Worm (Caenorhabditis elegans): ENCODE results near the gene srx-110.

Gene srx-110

ce11 chrII:3727996-3728395, 18.6 kb downstream of the srx-110 start, which contains the start of gene C46E10.8:
TSS of gene C46E10.8 (minus strand) at chrII:3728096.
- TF ChIP-seq rpc-1 (optimal IDR thresholded peaks at IDR 0.05) (no peak), rpc-1 (tag; optimal IDR thresholded peaks at IDR 0.05) (no peak), Y95B8A.8 (GFP tag; IDR thresholded peaks at IDR 0.05) (no peak), Y53G8AR.9 (GFP tag; conservative IDR thresholded peaks at IDR 0.05) (no peak), K11D2.4 (GFP tag; IDR thresholded peaks at IDR 0.05) (no peak), F33H1.4 (GFP tag; IDR thresholded peaks at IDR 0.05) (no peak), mes-4 (tag; optimal IDR thresholded peaks at IDR 0.05) (no peak), bed-1 (GFP tag; IDR thresholded peaks at IDR 0.05) (no peak), mcd-1 (GFP tag; IDR thresholded peaks at IDR 0.05) (no peak), tlf-1 (GFP tag; optimal IDR thresholded peaks at IDR 0.05) (no peak), snpc-3.4 (tag; optimal IDR thresholded peaks at IDR 0.05) (no peak), Y53F4B.3 (GFP tag; IDR thresholded peaks at IDR 0.05) (no peak), let-607 (tag; optimal IDR thresholded peaks at IDR 0.05) (no peak), chd-7 (tag; optimal IDR thresholded peaks at IDR 0.05) (no peak), ceh-27 (GFP tag; optimal IDR thresholded peaks at IDR 0.05) (no peak), ztf-18 (tag; optimal IDR thresholded peaks at IDR 0.05) (no peak), snpc-4 (GFP tag; optimal IDR thresholded peaks at IDR 0.05) (no peak), snpc-4 (tag; optimal IDR thresholded peaks at IDR 0.05) (no peak)

- TF ChIP-seq F39B2.1 (GFP tag; IDR thresholded peaks at IDR 0.05) = no peak
- TF ChIP-seq ccch-3 (GFP tag; optimal IDR thresholded peaks at IDR 0.05) = no peak
Observed at ce11 chrII:3731723-3732122, 22.4 kb downstream of the srx-110 start, which contains the start of the genes sdz-12 and bath-31. TSS of gene sdz-12 (minus strand) at chrII:3731823. TSS of gene bath-31 (plus strand) at chrII:3731973.

ce11 chrII:3736893-3737375, 27.6 kb downstream of the srx-110 start, which contains the start of gene F12E12.6:
TSS of gene F12E12.6 (minus strand) at chrII:3736943.
- TF ChIP-seq efl-1 (GFP tag; optimal IDR thresholded peaks at IDR 0.05) (peak; percentile 57), hmg-1.2 (GFP tag; IDR thresholded peaks at IDR 0.05) (peak; percentile 33; the same call in 1 of the 2 replicates), dpl-1 (GFP tag; optimal IDR thresholded peaks at IDR 0.05) (peak; percentile 7), madf-6 (GFP tag; IDR thresholded peaks at IDR 0.05) (peak; percentile 58), madf-8 (GFP tag; conservative IDR thresholded peaks at IDR 0.05) (peak; percentile 27; the same call in 1 of the 2 replicates), sea-2 (GFP tag; IDR thresholded peaks at IDR 0.05) (no peak)

ce11 chrII:3739647-3740046, 30.3 kb downstream of the srx-110 start, which contains the start of gene F12E12.2:
TSS of gene F12E12.2 (plus strand) at chrII:3739947.
- no peak for TF ChIP-seq K12H6.12 (tag; optimal IDR thresholded peaks at IDR 0.05)
- no peak for TF ChIP-seq let-526 (GFP tag; IDR thresholded peaks at IDR 0.05)
- TF ChIP-seq ztf-6 (GFP tag; IDR thresholded peaks at IDR 0.05) = no peak
- TF ChIP-seq B0019.2 (GFP tag; conservative IDR thresholded peaks at IDR 0.05) = no peak
- TF ChIP-seq Y67H2A.10 (GFP tag; conservative IDR thresholded peaks at IDR 0.05) = no peak
- TF ChIP-seq bed-2 (GFP tag; IDR thresholded peaks at IDR 0.05) = no peak
- TF ChIP-seq ccch-3 (GFP tag; optimal IDR thresholded peaks at IDR 0.05) = no peak
- TF ChIP-seq rec-8 (tag; optimal IDR thresholded peaks at IDR 0.05) = no peak
- TF ChIP-seq B0336.3 (GFP tag; IDR thresholded peaks at IDR 0.05) = no peak
- TF ChIP-seq snpc-1.1 (tag; optimal IDR thresholded peaks at IDR 0.05; ENCODE audit: insufficient read depth) = no peak
- no peak for TF ChIP-seq F33H1.4 (GFP tag; IDR thresholded peaks at IDR 0.05)
- TF ChIP-seq ztf-18 (tag; optimal IDR thresholded peaks at IDR 0.05) = no peak
- TF ChIP-seq egl-18 (GFP tag; IDR thresholded peaks at IDR 0.05) = no peak
- no peak for TF ChIP-seq ztf-25 (GFP tag; IDR thresholded peaks at IDR 0.05)
- TF ChIP-seq hrde-1 (tag; optimal IDR thresholded peaks at IDR 0.05; ENCODE audit: borderline replicate concordance) = no peak
- TF ChIP-seq F22D6.2 (tag; optimal IDR thresholded peaks at IDR 0.05) = no peak
- TF ChIP-seq lir-1 (GFP tag; conservative IDR thresholded peaks at IDR 0.05) = no peak
- TF ChIP-seq rpc-1 (optimal IDR thresholded peaks at IDR 0.05) = no peak
- TF ChIP-seq rpc-1 (tag; optimal IDR thresholded peaks at IDR 0.05) = no peak
- no peak for TF ChIP-seq madf-8 (GFP tag; conservative IDR thresholded peaks at IDR 0.05)
- no peak for TF ChIP-seq tbp1 (GFP tag; optimal IDR thresholded peaks at IDR 0.05)
